Fruit fly (Drosophila melanogaster) whole organism, embryonic: ENCODE measurements around the gene CG8814.

Experiments
- Adf1 ChIP-seq: fragments of 200-800 bp; sonication (Bioruptor generic); IDR thresholded peaks from 2 replicates; pipeline ENCODE4 v1.3.6; 2022; ENCODE audit warnings: missing biosample characterization, missing genetic modification characterization
- Blimp-1 ChIP-seq: fragments of 200-800 bp; sonication (Bioruptor generic); optimal IDR thresholded peaks from 3 replicates; lab custom pipeline; 2018; ENCODE audit warnings: missing biosample characterization, missing genetic modification characterization, mild to moderate bottlenecking, moderate library complexity, missing genetic modification reagents
- CG1024 ChIP-seq: fragments of 200-800 bp; sonication (Bioruptor generic); IDR thresholded peaks from 2 replicates; pipeline ENCODE4 v1.3.6; 2022; ENCODE audit warnings: missing biosample characterization, missing genetic modification characterization
- CG10274 ChIP-seq: fragments of 200-800 bp; sonication (Bioruptor generic); optimal IDR thresholded peaks from 3 replicates; lab custom pipeline; 2017; ENCODE audit warnings: missing biosample characterization, mild to moderate bottlenecking, missing genetic modification characterization
- CG10366 ChIP-seq: fragments of 200-800 bp; sonication (Bioruptor generic); IDR thresholded peaks from 2 replicates; pipeline ENCODE4 v1.3.6; 2022; ENCODE audit warnings: missing biosample characterization, missing genetic modification characterization
- CG11695 ChIP-seq: fragments of 200-800 bp; sonication (Bioruptor generic); IDR thresholded peaks from 3 replicates; pipeline ENCODE4 v1.3.6; 2022; ENCODE audit warnings: missing biosample characterization, missing genetic modification characterization
- CG12071 ChIP-seq: fragments of 200-800 bp; sonication (Bioruptor generic); optimal IDR thresholded peaks from 3 replicates; lab custom pipeline; 2018; ENCODE audit warnings: missing biosample characterization, mild to moderate bottlenecking, missing genetic modification characterization
- CG12155 ChIP-seq: fragments of 200-800 bp; sonication (Bioruptor generic); optimal IDR thresholded peaks from 3 replicates; lab custom pipeline; 2016; ENCODE audit warnings: missing biosample characterization, missing genetic modification characterization
- CG12219 ChIP-seq: fragments of 200-800 bp; sonication (Bioruptor generic); optimal IDR thresholded peaks from 3 replicates; lab custom pipeline; 2018; ENCODE audit warnings: missing biosample characterization, mild to moderate bottlenecking, missing genetic modification characterization
- CG12236 ChIP-seq: fragments of 200-800 bp; sonication (Bioruptor generic); optimal IDR thresholded peaks from 2 replicates; lab custom pipeline; 2016; ENCODE audit warnings: missing biosample characterization, missing genetic modification characterization
- CG14441 ChIP-seq: fragments of 200-800 bp; sonication (Bioruptor generic); IDR thresholded peaks from 2 replicates; pipeline ENCODE4 v1.3.6; 2022; ENCODE audit warnings: missing biosample characterization, missing genetic modification characterization
- CG14667 ChIP-seq: fragments of 200-800 bp; sonication (Bioruptor generic); IDR thresholded peaks from 2 replicates; pipeline ENCODE4 v1.3.6; 2022; ENCODE audit warnings: missing biosample characterization, missing genetic modification characterization
- CG15479 ChIP-seq: fragments of 200-800 bp; sonication (Bioruptor generic); optimal IDR thresholded peaks from 3 replicates; lab custom pipeline; 2019; ENCODE audit warnings: missing biosample characterization, mild to moderate bottlenecking, missing genetic modification characterization, moderate library complexity
- CG18476 ChIP-seq: fragments of 200-800 bp; sonication (Bioruptor generic); optimal IDR thresholded peaks from 2 replicates; lab custom pipeline; 2016; ENCODE audit warnings: missing biosample characterization, mild to moderate bottlenecking, missing genetic modification characterization
- CG2678 ChIP-seq: fragments of 200-800 bp; sonication (Bioruptor generic); optimal IDR thresholded peaks from 3 replicates; lab custom pipeline; 2019; ENCODE audit warnings: missing biosample characterization, mild to moderate bottlenecking, missing genetic modification characterization, moderate library complexity
- CG2875 ChIP-seq: fragments of 200-800 bp; sonication (Bioruptor generic); optimal IDR thresholded peaks from 2 replicates; lab custom pipeline; 2017; ENCODE audit warnings: missing biosample characterization, mild to moderate bottlenecking, missing genetic modification characterization, missing genetic modification reagents
- CG4328 ChIP-seq: fragments of 200-800 bp; sonication (Bioruptor generic); optimal IDR thresholded peaks from 3 replicates; lab custom pipeline; 2017; ENCODE audit warnings: missing biosample characterization, missing genetic modification reagents, missing genetic modification characterization
- CG43689 ChIP-seq: fragments of 200-800 bp; sonication (Bioruptor generic); IDR thresholded peaks from 2 replicates; pipeline ENCODE4 v1.3.6; 2022; ENCODE audit warnings: missing biosample characterization, missing genetic modification characterization
- CG6813 ChIP-seq: fragments of 200-800 bp; sonication (Bioruptor generic); optimal IDR thresholded peaks from 2 replicates; lab custom pipeline; 2017; ENCODE audit warnings: missing biosample characterization, missing genetic modification characterization, mild to moderate bottlenecking, moderate library complexity, missing genetic modification reagents
- CG7372 ChIP-seq: fragments of 200-800 bp; sonication (Bioruptor generic); IDR thresholded peaks from 2 replicates; pipeline ENCODE4 v1.3.6; 2022; ENCODE audit warnings: missing biosample characterization, missing genetic modification characterization
- CG7987 ChIP-seq: fragments of 200-800 bp; sonication (Bioruptor generic); optimal IDR thresholded peaks from 2 replicates; lab custom pipeline; 2018; ENCODE audit warnings: missing biosample characterization, mild to moderate bottlenecking, missing genetic modification characterization, moderate library complexity
- CG8290 ChIP-seq, 3 experiments: fragments of 200-800 bp; sonication (Bioruptor generic); optimal IDR thresholded peaks; 2 replicates each; lab custom pipeline; 2016 to 2019; ENCODE audit warnings: missing biosample characterization in 3 of 3, missing genetic modification characterization in 3 of 3, mild to moderate bottlenecking in 2 of 3, moderate library complexity in 1 of 3
- CG8478 ChIP-seq: fragments of >200 bp; optimal IDR thresholded peaks from 2 replicates; lab custom pipeline; 2018
- Camta ChIP-seq: fragments of 200-800 bp; sonication (Bioruptor generic); optimal IDR thresholded peaks from 2 replicates; lab custom pipeline; 2016; ENCODE audit warnings: missing biosample characterization, missing genetic modification characterization
- Ets97D ChIP-seq: fragments of 200-800 bp; sonication (Bioruptor generic); optimal IDR thresholded peaks from 3 replicates; lab custom pipeline; 2016; ENCODE audit warnings: missing biosample characterization, missing genetic modification characterization
- HmgZ ChIP-seq: fragments of 200-800 bp; sonication (Bioruptor generic); optimal IDR thresholded peaks from 2 replicates; lab custom pipeline; 2018; ENCODE audit warnings: missing biosample characterization, mild to moderate bottlenecking, missing genetic modification characterization
- Max ChIP-seq: fragments of 200-800 bp; sonication (Bioruptor generic); optimal IDR thresholded peaks from 2 replicates; lab custom pipeline; 2016; ENCODE audit warnings: missing biosample characterization, mild to moderate bottlenecking, missing genetic modification characterization
- Xbp1 ChIP-seq: fragments of 200-800 bp; sonication (Bioruptor generic); optimal IDR thresholded peaks from 3 replicates; lab custom pipeline; 2016; ENCODE audit warnings: missing biosample characterization, mild to moderate bottlenecking, missing genetic modification characterization
- abd-A ChIP-seq: fragments of 200-800 bp; sonication (Bioruptor generic); optimal IDR thresholded peaks from 3 replicates; lab custom pipeline; 2019; ENCODE audit warnings: missing biosample characterization, mild to moderate bottlenecking, missing genetic modification characterization, moderate library complexity
- btn ChIP-seq: fragments of 200-800 bp; sonication (Bioruptor generic); optimal IDR thresholded peaks from 2 replicates; lab custom pipeline; 2016; ENCODE audit warnings: missing biosample characterization, missing genetic modification characterization
- chm ChIP-seq: fragments of 200-800 bp; sonication (Bioruptor generic); IDR thresholded peaks from 2 replicates; pipeline ENCODE4 v1.3.6; 2022; ENCODE audit warnings: missing biosample characterization, missing genetic modification characterization
- chn ChIP-seq: fragments of 200-800 bp; sonication (Bioruptor generic); optimal IDR thresholded peaks from 2 replicates; lab custom pipeline; 2016; ENCODE audit warnings: missing biosample characterization, missing genetic modification characterization
- emc ChIP-seq: fragments of 200-800 bp; sonication (Bioruptor generic); optimal IDR thresholded peaks from 2 replicates; lab custom pipeline; 2016; ENCODE audit warnings: missing biosample characterization, missing genetic modification characterization
- hb ChIP-seq: fragments of 200-800 bp; sonication (Bioruptor generic); IDR thresholded peaks from 3 replicates; pipeline ENCODE4 v1.3.6; 2022; ENCODE audit warnings: missing biosample characterization, missing genetic modification characterization; ENCODE audit not compliant: partially characterized antibody
- insv ChIP-seq, 2 experiments: fragments of 200-800 bp; sonication (Bioruptor generic); optimal IDR thresholded peaks; 3 replicates each; lab custom pipeline; 2016 to 2018; ENCODE audit warnings: missing biosample characterization in 2 of 2, missing genetic modification characterization in 2 of 2
- kay ChIP-seq: fragments of 200-800 bp; sonication (Bioruptor generic); optimal IDR thresholded peaks from 2 replicates; lab custom pipeline; 2016; ENCODE audit warnings: missing biosample characterization, missing genetic modification characterization
- knrl ChIP-seq: fragments of 200-800 bp; sonication (Bioruptor generic); IDR thresholded peaks from 3 replicates; pipeline ENCODE4 v1.3.6; 2022; ENCODE audit warnings: missing biosample characterization, missing genetic modification characterization; ENCODE audit not compliant: partially characterized antibody
- lbe ChIP-seq: fragments of 200-800 bp; sonication (Bioruptor generic); optimal IDR thresholded peaks from 2 replicates; lab custom pipeline; 2016; ENCODE audit warnings: missing biosample characterization, mild to moderate bottlenecking, missing genetic modification characterization
- lov ChIP-seq, 2 experiments: fragments of 200-800 bp in 1 of 2; fragments of >200 bp in 1 of 2; sonication (Bioruptor generic) in 1 of 2; IDR thresholded peaks in 1 of 2; optimal IDR thresholded peaks in 1 of 2; 2 replicates in 1 of 2; 3 replicates in 1 of 2; pipeline versions ENCODE4 v1.3.6 to Lab custom; 2017 to 2022; ENCODE audit warnings: missing biosample characterization in 1 of 2, missing genetic modification characterization in 1 of 2
- mld ChIP-seq: fragments of 200-800 bp; sonication (Bioruptor generic); IDR thresholded peaks from 3 replicates; pipeline ENCODE4 v1.3.6; 2022; ENCODE audit warnings: missing biosample characterization, missing genetic modification characterization; ENCODE audit not compliant: partially characterized antibody
- p53 ChIP-seq: fragments of 200-800 bp; sonication (Bioruptor generic); optimal IDR thresholded peaks from 2 replicates; lab custom pipeline; 2016; ENCODE audit warnings: missing biosample characterization, missing genetic modification characterization
- pan ChIP-seq, 4 experiments: fragments of >200 bp in 3 of 4; fragments of 200-800 bp in 1 of 4; sonication (Bioruptor generic) in 1 of 4; optimal IDR thresholded peaks in 3 of 4; IDR thresholded peaks in 1 of 4; 2 replicates each; pipeline versions ENCODE4 v1.3.6 to Lab custom; 2017 to 2022; ENCODE audit warnings: missing biosample characterization in 2 of 4, missing genetic modification characterization in 2 of 4, mixed read lengths in 1 of 4
- pfk ChIP-seq: fragments of 200-800 bp; sonication (Bioruptor generic); optimal IDR thresholded peaks from 2 replicates; lab custom pipeline; 2018; ENCODE audit warnings: missing biosample characterization, mild to moderate bottlenecking, missing genetic modification characterization, moderate library complexity
- so ChIP-seq: fragments of 200-800 bp; sonication (Bioruptor generic); IDR thresholded peaks from 3 replicates; pipeline ENCODE4 v1.3.6; 2022; ENCODE audit warnings: missing biosample characterization, missing genetic modification characterization
- tap ChIP-seq: fragments of 200-800 bp; optimal IDR thresholded peaks from 3 replicates; lab custom pipeline; 2019; ENCODE audit warnings: missing biosample characterization, mild to moderate bottlenecking, missing genetic modification characterization, moderate library complexity
- tll ChIP-seq, 2 experiments: fragments of 200-800 bp in 1 of 2; fragments of >200 bp in 1 of 2; sonication (Bioruptor generic) in 1 of 2; optimal IDR thresholded peaks; 2 replicates each; lab custom pipeline; 2017 to 2019; ENCODE audit warnings: missing biosample characterization in 2 of 2, missing genetic modification characterization in 2 of 2, mild to moderate bottlenecking in 1 of 2, moderate library complexity in 1 of 2
- tup ChIP-seq: fragments of 200-800 bp; sonication (Bioruptor generic); optimal IDR thresholded peaks from 2 replicates; lab custom pipeline; 2016; ENCODE audit warnings: missing biosample characterization, mild to moderate bottlenecking, missing genetic modification characterization, moderate library complexity
- unc-4 ChIP-seq: fragments of 200-800 bp; sonication (Bioruptor generic); IDR thresholded peaks from 2 replicates; pipeline ENCODE4 v1.3.6; 2022; ENCODE audit warnings: missing biosample characterization, missing genetic modification characterization; ENCODE audit not compliant: partially characterized antibody
- wdn ChIP-seq: fragments of 200-800 bp; sonication (Bioruptor generic); IDR thresholded peaks from 2 replicates; pipeline ENCODE4 v1.3.6; 2022; ENCODE audit warnings: missing biosample characterization, missing genetic modification characterization

The CG8814 gene

DNA sequence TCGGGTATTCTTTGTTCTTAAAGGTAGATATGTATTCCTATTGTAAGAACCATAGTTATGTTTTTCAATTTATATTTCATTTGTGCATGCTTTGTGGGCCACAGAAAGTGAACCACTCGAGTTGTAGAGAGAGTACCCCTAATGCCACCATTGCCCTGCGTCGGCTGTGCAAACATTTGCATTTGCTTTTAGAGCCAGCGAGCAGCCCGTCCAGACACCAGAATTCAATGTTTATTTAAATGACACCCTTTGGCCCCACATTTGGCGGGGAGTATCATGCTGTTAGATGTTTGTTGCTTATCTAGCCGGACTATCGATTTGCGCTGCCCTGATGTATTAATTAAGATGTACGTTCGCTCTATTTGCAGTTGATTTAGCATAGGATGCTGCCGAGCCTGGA lies 10.1 kb upstream of the CG8814 start (continued):
- TF ChIP-seq CG18476 (GFP tag; lab: Kevin White, UChicago) (no peak), CG2875 (GFP tag; lab: Kevin White, UChicago) (peak; percentile 36), abd-A (tag; lab: Kevin White, UChicago) (no peak), CG8478 (no peak), Ets97D (GFP tag; lab: Kevin White, UChicago) (no peak), CG10274 (GFP tag; lab: Kevin White, UChicago) (peak; percentile 15), Blimp-1 (GFP tag; lab: Kevin White, UChicago) (peak; percentile 32), emc (GFP tag; lab: Kevin White, UChicago) (no peak), CG4328 (GFP tag; lab: Kevin White, UChicago) (peak; percentile 28), hb (GFP tag; lab: Robert Waterston, UW) (no peak), CG2678 (tag; lab: Kevin White, UChicago) (peak; percentile 34), tup (GFP tag; lab: Kevin White, UChicago) (peak; percentile 17), lov (optimal IDR thresholded peaks at IDR 0.05; lab: Kevin White, UChicago) (no peak), lov (GFP tag; IDR thresholded peaks at IDR 0.05; lab: Robert Waterston, UW) (0 out of 3 replicates have a peak, but pooled peaks have one; percentile 47), CG11695 (GFP tag; lab: Robert Waterston, UW) (peak; percentile 63), insv (GFP tag; optimal IDR thresholded peaks at IDR 0.05; lab: Kevin White, UChicago) (no peak), tll (GFP tag; optimal IDR thresholded peaks at IDR 0.05; lab: Kevin White, UChicago) (no peak), CG14441 (no peak), lbe (GFP tag; lab: Kevin White, UChicago) (no peak), Adf1 (GFP tag; lab: Robert Waterston, UW) (no peak), pfk (GFP tag; lab: Kevin White, UChicago) (no peak), CG8290 (GFP tag; optimal IDR thresholded peaks at IDR 0.05; lab: Kevin White, UChicago) (no peak), CG8290 (tag; optimal IDR thresholded peaks at IDR 0.05; lab: Kevin White, UChicago) (peak in 1 of 2 experiments; percentile 62), chm (GFP tag; lab: Robert Waterston, UW) (no peak), CG12219 (GFP tag; lab: Kevin White, UChicago) (no peak), CG7987 (peak; percentile 57), CG7372 (GFP tag; lab: Robert Waterston, UW) (no peak), Xbp1 (GFP tag; lab: Kevin White, UChicago) (no peak), HmgZ (tag; lab: Kevin White, UChicago) (no peak), pan (optimal IDR thresholded peaks at IDR 0.05; lab: Kevin White, UChicago) (no peak), pan (GFP tag; optimal IDR thresholded peaks at IDR 0.05 in 1 of 2, IDR thresholded peaks at IDR 0.05 in 1 of 2) (peak in 1 of 2 experiments; percentile 5), kay (GFP tag; lab: Kevin White, UChicago) (no peak), knrl (GFP tag; lab: Robert Waterston, UW) (no peak), tap (no peak), CG43689 (GFP tag; lab: Robert Waterston, UW) (no peak), Camta (GFP tag; lab: Kevin White, UChicago) (no peak), btn (GFP tag; lab: Kevin White, UChicago) (no peak), CG12071 (GFP tag; lab: Kevin White, UChicago) (peak; percentile 59), CG12236 (GFP tag; lab: Kevin White, UChicago) (no peak), so (GFP tag; lab: Robert Waterston, UW) (no peak), CG1024 (GFP tag; lab: Robert Waterston, UW) (peak; percentile 67; the same call in 1 of the 2 replicates), CG15479 (no peak), mld (GFP tag; lab: Robert Waterston, UW) (no peak), CG10366 (no peak), CG14667 (GFP tag; lab: Robert Waterston, UW) (no peak), CG6813 (GFP tag; lab: Kevin White, UChicago) (peak; percentile 68), Max (GFP tag; lab: Kevin White, UChicago) (no peak), CG12155 (GFP tag; lab: Kevin White, UChicago) (no peak), wdn (GFP tag; lab: Robert Waterston, UW) (no peak), p53 (GFP tag; lab: Kevin White, UChicago) (no peak), unc-4 (no peak), chn (GFP tag; lab: Kevin White, UChicago) (no peak)
